Worm (Caenorhabditis elegans) whole organism, late embryonic: ENCODE data around the gene lin-33.
A peak's percentile ranks its signal among the peaks of the same experiment; 100 is the strongest.

ENCODE experiments used
- C08G9.2 ChIP-seq: sonication (generic microtip); optimal IDR thresholded peaks from 2 replicates; lab custom pipeline; 2016; ENCODE audit warnings: mild to moderate bottlenecking, missing genetic modification characterization, moderate library complexity, missing compliant biosample characterization
- Y22D7AL.16 ChIP-seq: sonication (generic microtip); optimal IDR thresholded peaks from 2 replicates; lab custom pipeline; 2016; ENCODE audit warnings: missing genetic modification characterization, missing compliant biosample characterization
- ahr-1 ChIP-seq: sonication (generic microtip); optimal IDR thresholded peaks from 2 replicates; lab custom pipeline; 2016; ENCODE audit warnings: missing genetic modification characterization, missing compliant biosample characterization
- ama-1 ChIP-seq: fragments of 150-350 bp; optimal IDR thresholded peaks from 2 replicates; lab custom pipeline; 2014
- ceh-14 ChIP-seq: sonication (generic microtip); optimal IDR thresholded peaks from 2 replicates; lab custom pipeline; 2016; ENCODE audit warnings: missing genotype, missing genetic modification characterization, missing compliant biosample characterization
- ceh-18 ChIP-seq: sonication (generic microtip); optimal IDR thresholded peaks from 2 replicates; lab custom pipeline; 2016; ENCODE audit warnings: missing genetic modification characterization, missing compliant biosample characterization
- ceh-19 ChIP-seq: fragments of 200-800 bp; sonication (Bioruptor generic); optimal IDR thresholded peaks from 2 replicates; lab custom pipeline; 2018; ENCODE audit warnings: mild to moderate bottlenecking, missing genetic modification characterization, missing compliant biosample characterization
- ceh-22 ChIP-seq: sonication (generic microtip); optimal IDR thresholded peaks from 2 replicates; lab custom pipeline; 2017; ENCODE audit warnings: missing biosample characterization, missing genetic modification characterization
- ceh-24 ChIP-seq: sonication (generic microtip); optimal IDR thresholded peaks from 2 replicates; lab custom pipeline; 2016; ENCODE audit warnings: mild to moderate bottlenecking, missing genetic modification characterization, missing compliant biosample characterization
- ceh-30 ChIP-seq: fragments of 150-350 bp; optimal IDR thresholded peaks from 2 replicates; lab custom pipeline; 2014; ENCODE audit warnings: missing biosample characterization, missing genetic modification characterization
- ceh-31 ChIP-seq: sonication (generic microtip); optimal IDR thresholded peaks from 2 replicates; lab custom pipeline; 2016; ENCODE audit warnings: missing genetic modification characterization, missing compliant biosample characterization
- ceh-34 ChIP-seq: sonication (generic microtip); optimal IDR thresholded peaks from 2 replicates; lab custom pipeline; 2016; ENCODE audit warnings: mild to moderate bottlenecking, missing genetic modification characterization, missing compliant biosample characterization
- ceh-45 ChIP-seq: fragments of 200-800 bp; sonication (Bioruptor generic); IDR thresholded peaks from 2 replicates; pipeline ENCODE4 v1.3.6; 2022; ENCODE audit warnings: missing genetic modification reagents, missing genetic modification characterization, missing compliant biosample characterization
- ceh-48 ChIP-seq: sonication (generic microtip); optimal IDR thresholded peaks from 2 replicates; lab custom pipeline; 2016; ENCODE audit warnings: missing genetic modification characterization, inconsistent platforms, missing compliant biosample characterization
- ceh-6 ChIP-seq: fragments of 200-800 bp; sonication (Bioruptor generic); optimal IDR thresholded peaks from 2 replicates; lab custom pipeline; 2018; ENCODE audit warnings: mild to moderate bottlenecking, missing genetic modification characterization, missing compliant biosample characterization
- ceh-9 ChIP-seq: sonication (generic microtip); optimal IDR thresholded peaks from 2 replicates; lab custom pipeline; 2016; ENCODE audit warnings: mild to moderate bottlenecking, missing genetic modification characterization, inconsistent platforms, missing compliant biosample characterization
- che-1 ChIP-seq: sonication (generic microtip); optimal IDR thresholded peaks from 2 replicates; lab custom pipeline; 2016; ENCODE audit warnings: mild to moderate bottlenecking, missing genetic modification characterization, missing compliant biosample characterization
- dmd-4 ChIP-seq: sonication (generic microtip); optimal IDR thresholded peaks from 2 replicates; lab custom pipeline; 2016; ENCODE audit warnings: borderline replicate concordance, missing genetic modification characterization, missing compliant biosample characterization
- dve-1 ChIP-seq: sonication (generic microtip); optimal IDR thresholded peaks from 2 replicates; lab custom pipeline; 2017; ENCODE audit warnings: antibody characterized with exemption, mild to moderate bottlenecking, missing genetic modification characterization, missing compliant biosample characterization
- ets-4 ChIP-seq: sonication (generic microtip); optimal IDR thresholded peaks from 2 replicates; lab custom pipeline; 2016; ENCODE audit warnings: missing genetic modification characterization, missing compliant biosample characterization
- fkh-10 ChIP-seq: fragments of 150-350 bp; optimal IDR thresholded peaks from 2 replicates; lab custom pipeline; 2014; ENCODE audit warnings: missing biosample characterization, missing genetic modification reagents, missing genetic modification characterization
- fkh-6 ChIP-seq: sonication (generic microtip); optimal IDR thresholded peaks from 2 replicates; lab custom pipeline; 2016; ENCODE audit warnings: missing genetic modification characterization, missing compliant biosample characterization
- hlh-30 ChIP-seq: sonication (generic microtip); optimal IDR thresholded peaks from 2 replicates; lab custom pipeline; 2017; ENCODE audit warnings: antibody characterized with exemption, missing genetic modification characterization, missing compliant biosample characterization; ENCODE audit not compliant: insufficient read depth
- nfya-1 ChIP-seq: sonication (generic microtip); optimal IDR thresholded peaks from 2 replicates; lab custom pipeline; 2017; ENCODE audit warnings: missing genetic modification characterization, mild to moderate bottlenecking, missing compliant biosample characterization, antibody characterized with exemption, moderate library complexity
- nhr-232 ChIP-seq: sonication (generic microtip); optimal IDR thresholded peaks from 2 replicates; lab custom pipeline; 2016; ENCODE audit warnings: missing genetic modification characterization, missing compliant biosample characterization
- npax-4 ChIP-seq: sonication (generic microtip); optimal IDR thresholded peaks from 2 replicates; lab custom pipeline; 2016; ENCODE audit warnings: missing genetic modification characterization, missing compliant biosample characterization
- odd-2 ChIP-seq: sonication (generic microtip); optimal IDR thresholded peaks from 2 replicates; lab custom pipeline; 2017; ENCODE audit warnings: antibody characterized with exemption, mild to moderate bottlenecking, missing genetic modification characterization, missing compliant biosample characterization
- pax-1 ChIP-seq: fragments of 150-350 bp; optimal IDR thresholded peaks from 2 replicates; lab custom pipeline; 2014; ENCODE audit warnings: missing biosample characterization, missing genetic modification characterization
- pha-2 ChIP-seq: sonication (generic microtip); optimal IDR thresholded peaks from 2 replicates; lab custom pipeline; 2017; ENCODE audit warnings: mild to moderate bottlenecking, missing genetic modification characterization, missing compliant biosample characterization
- pqm-1 ChIP-seq: sonication (generic microtip); optimal IDR thresholded peaks from 2 replicates; lab custom pipeline; 2016; ENCODE audit warnings: missing genetic modification characterization, missing compliant biosample characterization
- ref-2 ChIP-seq: sonication (generic microtip); optimal IDR thresholded peaks from 2 replicates; lab custom pipeline; 2016; ENCODE audit warnings: missing genetic modification characterization, missing compliant biosample characterization
- rnt-1 ChIP-seq: sonication (generic microtip); optimal IDR thresholded peaks from 2 replicates; lab custom pipeline; 2016; ENCODE audit warnings: missing genetic modification characterization, missing compliant biosample characterization
- sox-4 ChIP-seq: sonication (generic microtip); optimal IDR thresholded peaks from 2 replicates; lab custom pipeline; 2017; ENCODE audit warnings: mild to moderate bottlenecking, missing genetic modification characterization, inconsistent platforms, missing compliant biosample characterization
- syd-9 ChIP-seq: sonication (generic microtip); optimal IDR thresholded peaks from 2 replicates; lab custom pipeline; 2016; ENCODE audit warnings: mild to moderate bottlenecking, missing genetic modification characterization, moderate library complexity, missing compliant biosample characterization
- tbx-2 ChIP-seq: sonication (generic microtip); optimal IDR thresholded peaks from 2 replicates; lab custom pipeline; 2016; ENCODE audit warnings: missing genetic modification characterization, missing compliant biosample characterization
- tbx-7 ChIP-seq: sonication (generic microtip); optimal IDR thresholded peaks from 2 replicates; lab custom pipeline; 2016; ENCODE audit warnings: missing genotype, missing genetic modification characterization, missing compliant biosample characterization
- unc-3 ChIP-seq, 2 experiments: fragments of 200-800 bp in 1 of 2; sonication (Bioruptor generic) in 1 of 2; sonication (generic microtip) in 1 of 2; conservative IDR thresholded peaks in 1 of 2; optimal IDR thresholded peaks in 1 of 2; 2 replicates each; pipeline versions ENCODE4 v1.3.6 to Lab custom; 2016 to 2022; ENCODE audit warnings: missing compliant biosample characterization in 2 of 2, missing genetic modification characterization in 2 of 2, missing genetic modification reagents in 1 of 2
- unc-42 ChIP-seq: sonication (generic microtip); optimal IDR thresholded peaks from 2 replicates; lab custom pipeline; 2016; ENCODE audit warnings: missing genotype, missing genetic modification characterization, missing compliant biosample characterization
- unc-55 ChIP-seq: sonication (generic microtip); optimal IDR thresholded peaks from 2 replicates; lab custom pipeline; 2017; ENCODE audit warnings: missing biosample characterization, missing genetic modification reagents, missing genetic modification characterization
- unc-86 ChIP-seq: sonication (generic microtip); optimal IDR thresholded peaks from 2 replicates; lab custom pipeline; 2016; ENCODE audit warnings: missing genetic modification characterization, missing compliant biosample characterization
- ztf-16 ChIP-seq: sonication (generic microtip); optimal IDR thresholded peaks from 2 replicates; lab custom pipeline; 2017; ENCODE audit warnings: missing genetic modification characterization, missing compliant biosample characterization

lin-33 gene

ce11 chrIV:5954743-5955142, 24.3 kb downstream of the lin-33 start:
- TF ChIP-seq unc-42 (tag; lab: Kevin White, UChicago) (peak; percentile 57), tbx-7 (tag; lab: Kevin White, UChicago) (no peak)

- TF ChIP-seq ceh-31 (tag; lab: Kevin White, UChicago) (peak; percentile 50), ets-4 (tag; lab: Kevin White, UChicago) (no peak), unc-42 (tag; lab: Kevin White, UChicago) (peak; percentile 62), ceh-14 (tag; lab: Kevin White, UChicago) (peak; percentile 8)
Observed at ce11 chrIV:5959951-5960350, 29.5 kb downstream of the lin-33 start.

ce11 chrIV:5962219-5962945, 31.9 kb downstream of the lin-33 start, which contains the start of gene K02B2.6:
Gene K02B2.6, minus strand, starts transcription at chrIV:5962269.
- no peak for TF ChIP-seq ama-1 (lab: Kevin White, UChicago)
- TF ChIP-seq ceh-6 (GFP tag; lab: Kevin White, UChicago): no peak
- TF ChIP-seq nfya-1 (tag; lab: Kevin White, UChicago): no peak
- TF ChIP-seq nhr-232: no peak
- no peak for TF ChIP-seq odd-2 (tag; lab: Kevin White, UChicago)
- no peak for TF ChIP-seq ceh-24
- no peak for TF ChIP-seq tbx-2
- no peak for TF ChIP-seq pqm-1
- no peak for TF ChIP-seq Y22D7AL.16 (tag; lab: Kevin White, UChicago)
- TF ChIP-seq ceh-18 (tag; lab: Kevin White, UChicago): no peak
- TF ChIP-seq ref-2 (tag; lab: Kevin White, UChicago): no peak
- no peak for TF ChIP-seq syd-9 (tag; lab: Kevin White, UChicago)
- TF ChIP-seq sox-4 (tag; lab: Kevin White, UChicago): no peak
- no peak for TF ChIP-seq hlh-30 (tag; lab: Kevin White, UChicago)
- TF ChIP-seq rnt-1 (tag; lab: Kevin White, UChicago): no peak
- TF ChIP-seq unc-42 (tag; lab: Kevin White, UChicago): no peak

- no peak for TF ChIP-seq fkh-6 (tag; lab: Kevin White, UChicago)
- peak; percentile 39 for TF ChIP-seq ceh-34
- TF ChIP-seq dve-1 (tag; lab: Kevin White, UChicago): no peak
- no peak for TF ChIP-seq dmd-4 (tag; lab: Kevin White, UChicago)
- TF ChIP-seq che-1 (tag; lab: Kevin White, UChicago): no peak
- no peak for TF ChIP-seq ceh-9 (tag; lab: Kevin White, UChicago)
- peak; percentile 80 for TF ChIP-seq unc-55 (GFP tag; lab: Kevin White, UChicago)
- TF ChIP-seq C08G9.2: no peak
- no peak for TF ChIP-seq hlh-30 (tag; lab: Kevin White, UChicago)
Observed at ce11 chrIV:5964286-5964685, 33.8 kb downstream of the lin-33 start.

- peak; percentile 77 for TF ChIP-seq unc-86 (tag; lab: Kevin White, UChicago)
- TF ChIP-seq pha-2 (tag; lab: Kevin White, UChicago): peak; percentile 71
- TF ChIP-seq ztf-16 (tag; lab: Kevin White, UChicago): peak; percentile 77
- TF ChIP-seq ceh-30 (tag; lab: Kevin White, UChicago): no peak
- TF ChIP-seq unc-3 (GFP tag; conservative IDR thresholded peaks at IDR 0.05; lab: Robert Waterston, UW): peak; percentile 58
- peak; percentile 76 for TF ChIP-seq unc-3 (tag; optimal IDR thresholded peaks at IDR 0.05; lab: Kevin White, UChicago)
- TF ChIP-seq hlh-30 (tag; lab: Kevin White, UChicago): peak; percentile 54
- TF ChIP-seq ref-2 (tag; lab: Kevin White, UChicago): peak; percentile 72
- TF ChIP-seq ahr-1 (tag; lab: Kevin White, UChicago): peak; percentile 49
- TF ChIP-seq che-1 (tag; lab: Kevin White, UChicago): peak; percentile 83
- peak; percentile 73 for TF ChIP-seq ceh-14 (tag; lab: Kevin White, UChicago)
- TF ChIP-seq ceh-45: peak; percentile 74; the same call in 1 of the 2 replicates
- peak; percentile 82 for TF ChIP-seq fkh-6 (tag; lab: Kevin White, UChicago)
- TF ChIP-seq dmd-4 (tag; lab: Kevin White, UChicago): peak; percentile 71
- peak; percentile 69 for TF ChIP-seq ceh-19 (GFP tag; lab: Kevin White, UChicago)
- TF ChIP-seq nhr-232: peak; percentile 66
- no peak for TF ChIP-seq fkh-10 (GFP tag; lab: Kevin White, UChicago)
- peak; percentile 57 for TF ChIP-seq nfya-1 (tag; lab: Kevin White, UChicago)
- TF ChIP-seq pax-1 (tag; lab: Kevin White, UChicago): no peak
- TF ChIP-seq ets-4 (tag; lab: Kevin White, UChicago): peak; percentile 21
- TF ChIP-seq ceh-34: peak; percentile 83
- TF ChIP-seq npax-4: peak; percentile 44
- no peak for TF ChIP-seq ceh-22
- peak; percentile 34 for TF ChIP-seq odd-2 (tag; lab: Kevin White, UChicago)
- peak; percentile 64 for TF ChIP-seq ceh-48 (tag; lab: Kevin White, UChicago)
Observed at ce11 chrIV:5967035-5967499, 36.6 kb downstream of the lin-33 start.
